Comparison of ENCODE assay signal across 4 worm cellular contexts in genomic region chrIV:16863431-16863895, ce11.
A peak's percentile ranks its signal among the peaks of the same experiment; 100 is the strongest.
TF ChIP-seq lines count a peak whose summit lies in the region.

TSS of gene mel-46 (minus strand) at chrIV:16863481.
TSS of gene lsy-13 (plus strand) at chrIV:16863870.

TF ChIP-seq in whole organism, L2 larva, 48 proteins besides CTCF, POLR2A, EP300 and RAD21 (continued from another document):
- TF ChIP-seq dmd-4 (tag; optimal IDR thresholded peaks at IDR 0.05; lab: Kevin White, UChicago), result no peak
- TF ChIP-seq sma-3 (GFP tag; optimal IDR thresholded peaks at IDR 0.05; lab: Kevin White, UChicago), result peak; percentile 43

TF ChIP-seq in whole organism, L4 larva, 104 proteins besides CTCF, POLR2A, EP300 and RAD21 (continued from another document):
- peak; percentile 52 for TF ChIP-seq rbr-2 (tag; optimal IDR thresholded peaks at IDR 0.05; lab: Kevin White, UChicago)
- TF ChIP-seq ceh-82 (tag; optimal IDR thresholded peaks at IDR 0.05; lab: Kevin White, UChicago), result no peak
- TF ChIP-seq lin-38 (GFP tag; IDR thresholded peaks at IDR 0.05; lab: Robert Waterston, UW), result peak; percentile 63
- TF ChIP-seq lin-13 (GFP tag; optimal IDR thresholded peaks at IDR 0.05; lab: Kevin White, UChicago), result peak; percentile 1

TF ChIP-seq in whole organism, late embryonic, 69 proteins besides CTCF, POLR2A, EP300 and RAD21 (continued from another document):
- TF ChIP-seq nhr-11 (tag; optimal IDR thresholded peaks at IDR 0.05; lab: Kevin White, UChicago) (no peak), pat-9 (tag; optimal IDR thresholded peaks at IDR 0.05; lab: Kevin White, UChicago) (peak; percentile 56), C08G9.2 (tag; optimal IDR thresholded peaks at IDR 0.05; lab: Kevin White, UChicago) (no peak), ceh-18 (tag; optimal IDR thresholded peaks at IDR 0.05; lab: Kevin White, UChicago) (peak; percentile 20), syd-9 (tag; optimal IDR thresholded peaks at IDR 0.05; lab: Kevin White, UChicago) (no peak), pag-3 (tag; optimal IDR thresholded peaks at IDR 0.05; lab: Kevin White, UChicago; ENCODE audit: borderline replicate concordance) (no peak), hlh-30 (tag; optimal IDR thresholded peaks at IDR 0.05; lab: Kevin White, UChicago; ENCODE audit: insufficient read depth) (no peak), ahr-1 (tag; optimal IDR thresholded peaks at IDR 0.05; lab: Kevin White, UChicago) (peak; percentile 47), K09A11.1 (tag; optimal IDR thresholded peaks at IDR 0.05; lab: Kevin White, UChicago; ENCODE audit: insufficient read depth) (peak; percentile 72), ttx-3 (tag; optimal IDR thresholded peaks at IDR 0.05; lab: Kevin White, UChicago) (peak; percentile 71), pros-1 (tag; optimal IDR thresholded peaks at IDR 0.05; lab: Kevin White, UChicago) (no peak), ceh-24 (tag; optimal IDR thresholded peaks at IDR 0.05; lab: Kevin White, UChicago) (no peak), sox-2 (GFP tag; IDR thresholded peaks at IDR 0.05; lab: Robert Waterston, UW) (no peak), tbx-2 (tag; optimal IDR thresholded peaks at IDR 0.05; lab: Kevin White, UChicago) (peak; percentile 59), fax-1 (tag; optimal IDR thresholded peaks at IDR 0.05; lab: Kevin White, UChicago) (peak; percentile 37), pax-1 (tag; optimal IDR thresholded peaks at IDR 0.05; lab: Kevin White, UChicago) (no peak), tbx-7 (tag; optimal IDR thresholded peaks at IDR 0.05; lab: Kevin White, UChicago) (no peak), unc-3 (GFP tag; conservative IDR thresholded peaks at IDR 0.05; lab: Robert Waterston, UW) (0 out of 2 replicates have a peak, but pooled peaks have one; percentile 19), unc-3 (tag; optimal IDR thresholded peaks at IDR 0.05; lab: Kevin White, UChicago) (peak; percentile 9), ceh-14 (tag; optimal IDR thresholded peaks at IDR 0.05; lab: Kevin White, UChicago) (peak; percentile 79), lim-6 (tag; optimal IDR thresholded peaks at IDR 0.05; lab: Kevin White, UChicago) (no peak), T23F11.4 (GFP tag; optimal IDR thresholded peaks at IDR 0.05; lab: Kevin White, UChicago) (peak; percentile 16), ceh-48 (tag; optimal IDR thresholded peaks at IDR 0.05; lab: Kevin White, UChicago) (peak; percentile 53), ceh-45 (GFP tag; IDR thresholded peaks at IDR 0.05; lab: Robert Waterston, UW) (no peak), unc-42 (tag; optimal IDR thresholded peaks at IDR 0.05; lab: Kevin White, UChicago) (peak; percentile 82), ets-4 (tag; optimal IDR thresholded peaks at IDR 0.05; lab: Kevin White, UChicago) (no peak), eyg-1 (tag; optimal IDR thresholded peaks at IDR 0.05; lab: Kevin White, UChicago) (peak; percentile 46), unc-86 (tag; optimal IDR thresholded peaks at IDR 0.05; lab: Kevin White, UChicago) (no peak), K02D7.2 (tag; optimal IDR thresholded peaks at IDR 0.05; lab: Kevin White, UChicago) (peak; percentile 55), fkh-10 (GFP tag; optimal IDR thresholded peaks at IDR 0.05; lab: Kevin White, UChicago) (no peak), lin-11 (tag; optimal IDR thresholded peaks at IDR 0.05; lab: Kevin White, UChicago) (peak; percentile 44), rnt-1 (tag; optimal IDR thresholded peaks at IDR 0.05; lab: Kevin White, UChicago) (peak; percentile 27), ceh-19 (GFP tag; optimal IDR thresholded peaks at IDR 0.05; lab: Kevin White, UChicago) (peak; percentile 53), gmeb-2 (tag; optimal IDR thresholded peaks at IDR 0.05; lab: Kevin White, UChicago) (peak; percentile 27), nfya-1 (tag; optimal IDR thresholded peaks at IDR 0.05; lab: Kevin White, UChicago) (peak; percentile 55), che-1 (tag; optimal IDR thresholded peaks at IDR 0.05; lab: Kevin White, UChicago) (peak; percentile 58), fkh-6 (tag; optimal IDR thresholded peaks at IDR 0.05; lab: Kevin White, UChicago) (peak; percentile 38), odd-2 (tag; optimal IDR thresholded peaks at IDR 0.05; lab: Kevin White, UChicago) (peak; percentile 28), ceh-30 (tag; optimal IDR thresholded peaks at IDR 0.05; lab: Kevin White, UChicago) (no peak), sdc-2 (tag; optimal IDR thresholded peaks at IDR 0.05; lab: Kevin White, UChicago) (no peak), ceh-31 (tag; optimal IDR thresholded peaks at IDR 0.05; lab: Kevin White, UChicago) (peak; percentile 60)
TF ChIP-seq in whole organism, late embryonic: peak in this region for 35.

TF ChIP-seq in whole organism, mixed stage, embryonic, 35 proteins besides CTCF, POLR2A, EP300 and RAD21 (continued from another document):
- TF ChIP-seq M03D4.4 (tag; optimal IDR thresholded peaks at IDR 0.05; lab: Kevin White, UChicago), result peak; percentile 78
- no peak for TF ChIP-seq ceh-39 (tag; optimal IDR thresholded peaks at IDR 0.05; lab: Kevin White, UChicago)
- TF ChIP-seq ceh-43 (GFP tag; optimal IDR thresholded peaks at IDR 0.05; lab: Kevin White, UChicago), result peak; percentile 76
- TF ChIP-seq lin-32 (GFP tag; optimal IDR thresholded peaks at IDR 0.05; lab: Kevin White, UChicago), result no peak
- TF ChIP-seq unc-39 (tag; optimal IDR thresholded peaks at IDR 0.05; lab: Kevin White, UChicago), result no peak
TF ChIP-seq in whole organism, mixed stage, embryonic: peak in this region for 13.
